Worm (Caenorhabditis elegans) whole organism, L1 larva: ENCODE measurements around the gene F35D2.2.

Experiments used
- C04F5.9 ChIP-seq: sonication (generic microtip); optimal IDR thresholded peaks from 2 replicates; lab custom pipeline; 2016; ENCODE audit warnings: missing genetic modification characterization, missing compliant biosample characterization
- F16B12.6 ChIP-seq: fragments of 150-350 bp; optimal IDR thresholded peaks from 2 replicates; lab custom pipeline; 2014; ENCODE audit warnings: missing biosample characterization, missing genetic modification characterization
- Y116A8C.19 ChIP-seq: sonication (generic microtip); optimal IDR thresholded peaks from 2 replicates; lab custom pipeline; 2016; ENCODE audit warnings: missing compliant biosample characterization, missing genetic modification characterization, borderline replicate concordance
- ama-1 ChIP-seq: fragments of 150-350 bp; optimal IDR thresholded peaks from 2 replicates; lab custom pipeline; 2014
- ceh-8 ChIP-seq: fragments of 200-800 bp; sonication (Bioruptor generic); optimal IDR thresholded peaks from 2 replicates; lab custom pipeline; 2018; ENCODE audit warnings: mild to moderate bottlenecking, missing genetic modification characterization, moderate library complexity, missing compliant biosample characterization
- ceh-90 ChIP-seq: sonication (generic microtip); optimal IDR thresholded peaks from 2 replicates; lab custom pipeline; 2016; ENCODE audit warnings: missing genetic modification characterization, missing compliant biosample characterization
- ces-1 ChIP-seq: fragments of 150-350 bp; optimal IDR thresholded peaks from 2 replicates; lab custom pipeline; 2014; ENCODE audit warnings: missing biosample characterization, missing genetic modification reagents, missing genetic modification characterization
- dpl-1 ChIP-seq, 3 experiments: fragments of 150-350 bp in 2 of 3; sonication (generic microtip) in 1 of 3; optimal IDR thresholded peaks; 2 replicates each; lab custom pipeline; 2014 to 2017; ENCODE audit warnings: missing biosample characterization in 3 of 3, missing genetic modification characterization in 3 of 3, missing genetic modification reagents in 3 of 3
- dsc-1 ChIP-seq: sonication (generic microtip); optimal IDR thresholded peaks from 2 replicates; lab custom pipeline; 2016; ENCODE audit warnings: mild to moderate bottlenecking, missing genetic modification characterization, missing compliant biosample characterization
- efl-1 ChIP-seq, 4 experiments: fragments of 150-350 bp; optimal IDR thresholded peaks in 3 of 4; peaks in 1 of 4; 1 replicate in 1 of 4; 2 replicates in 3 of 4; lab custom pipeline; 2014; ENCODE audit warnings: missing biosample characterization in 2 of 4, missing genetic modification characterization in 2 of 4, missing genetic modification reagents in 2 of 4
- elt-2 ChIP-seq: sonication (generic microtip); optimal IDR thresholded peaks from 2 replicates; lab custom pipeline; 2016; ENCODE audit warnings: missing genetic modification characterization, mild to moderate bottlenecking, inconsistent platforms, missing compliant biosample characterization, missing genetic modification reagents
- elt-3 ChIP-seq, 6 experiments: fragments of 150-350 bp in 1 of 6; sonication (generic microtip); optimal IDR thresholded peaks; 2 replicates each; lab custom pipeline; 2017 to 2018; ENCODE audit warnings: missing biosample characterization in 6 of 6, missing genetic modification characterization in 6 of 6, inconsistent platforms in 1 of 6
- fkh-10 ChIP-seq: sonication (generic microtip); optimal IDR thresholded peaks from 2 replicates; lab custom pipeline; 2017; ENCODE audit warnings: missing biosample characterization, missing genetic modification reagents, missing genetic modification characterization
- fos-1 ChIP-seq: fragments of 150-350 bp; optimal IDR thresholded peaks from 2 replicates; lab custom pipeline; 2014; ENCODE audit warnings: missing biosample characterization, missing genetic modification characterization
- grh-1 ChIP-seq: fragments of 200-800 bp; sonication (Bioruptor generic); IDR thresholded peaks from 2 replicates; pipeline ENCODE4 v1.3.6; 2022; ENCODE audit warnings: missing genetic modification reagents, missing genetic modification characterization, missing compliant biosample characterization
- hlh-17 ChIP-seq: fragments of 200-800 bp; sonication (Bioruptor generic); optimal IDR thresholded peaks from 2 replicates; lab custom pipeline; 2018; ENCODE audit warnings: missing genetic modification characterization, mild to moderate bottlenecking, missing compliant biosample characterization, moderate library complexity, borderline replicate concordance
- hlh-4 ChIP-seq: sonication (generic microtip); optimal IDR thresholded peaks from 2 replicates; lab custom pipeline; 2016; ENCODE audit warnings: mild to moderate bottlenecking, missing genetic modification characterization, missing compliant biosample characterization
- irx-1 ChIP-seq: sonication (generic microtip); optimal IDR thresholded peaks from 2 replicates; lab custom pipeline; 2016; ENCODE audit warnings: missing genetic modification characterization, missing compliant biosample characterization
- isw-1 ChIP-seq: fragments of 200-800 bp; sonication (Bioruptor generic); IDR thresholded peaks from 2 replicates; pipeline ENCODE4 v1.3.6; 2022; ENCODE audit warnings: missing genetic modification characterization, missing compliant biosample characterization
- lin-14 ChIP-seq: fragments of 200-800 bp; sonication (Bioruptor generic); optimal IDR thresholded peaks from 2 replicates; lab custom pipeline; 2018; ENCODE audit warnings: mild to moderate bottlenecking, missing genetic modification characterization, moderate library complexity, missing compliant biosample characterization
- lin-35 ChIP-seq, 2 experiments: fragments of 150-350 bp; optimal IDR thresholded peaks; 2 replicates each; lab custom pipeline; 2014; ENCODE audit warnings: missing biosample characterization in 2 of 2, missing genetic modification characterization in 2 of 2, missing genetic modification reagents in 2 of 2
- mdl-1 ChIP-seq, 2 experiments: fragments of 150-350 bp; optimal IDR thresholded peaks; 2 replicates each; lab custom pipeline; 2014 to 2017; ENCODE audit warnings: missing biosample characterization in 2 of 2, missing genetic modification characterization in 2 of 2, inconsistent platforms in 1 of 2
- nhr-237 ChIP-seq: fragments of 150-350 bp; optimal IDR thresholded peaks from 2 replicates; lab custom pipeline; 2014; ENCODE audit warnings: missing biosample characterization, missing genetic modification characterization
- nhr-76 ChIP-seq: sonication (generic microtip); optimal IDR thresholded peaks from 2 replicates; lab custom pipeline; 2017; ENCODE audit warnings: missing biosample characterization, missing genetic modification characterization
- nhr-85 ChIP-seq: sonication (generic microtip); peaks from one replicate; lab custom pipeline; 2016; ENCODE audit warnings: missing genetic modification characterization, inconsistent platforms, missing compliant biosample characterization
- pag-3 ChIP-seq: sonication (generic microtip); optimal IDR thresholded peaks from 2 replicates; lab custom pipeline; 2017; ENCODE audit warnings: missing genetic modification characterization, mild to moderate bottlenecking, missing compliant biosample characterization, antibody characterized with exemption, borderline replicate concordance; ENCODE audit not compliant: insufficient read depth
- pax-3 ChIP-seq: fragments of 200-800 bp; sonication (Bioruptor generic); optimal IDR thresholded peaks from 2 replicates; lab custom pipeline; 2018; ENCODE audit warnings: mild to moderate bottlenecking, missing genetic modification characterization, moderate library complexity, missing compliant biosample characterization
- rnt-1 ChIP-seq: sonication (generic microtip); optimal IDR thresholded peaks from 2 replicates; lab custom pipeline; 2016; ENCODE audit warnings: mild to moderate bottlenecking, missing genetic modification characterization, moderate library complexity, missing compliant biosample characterization
- snu-23 ChIP-seq: sonication (generic microtip); optimal IDR thresholded peaks from 2 replicates; lab custom pipeline; 2016; ENCODE audit warnings: missing genetic modification characterization, missing compliant biosample characterization
- sptf-1 ChIP-seq: fragments of 150-350 bp; optimal IDR thresholded peaks from 2 replicates; lab custom pipeline; 2014; ENCODE audit warnings: missing biosample characterization, missing genetic modification characterization
- swsn-7 ChIP-seq: sonication (generic microtip); optimal IDR thresholded peaks from 2 replicates; lab custom pipeline; 2016; ENCODE audit warnings: missing genetic modification characterization, missing compliant biosample characterization
- tbx-2 ChIP-seq: sonication (generic microtip); optimal IDR thresholded peaks from 2 replicates; lab custom pipeline; 2016; ENCODE audit warnings: missing genetic modification characterization, missing compliant biosample characterization
- unc-130 ChIP-seq: fragments of 150-350 bp; optimal IDR thresholded peaks from 2 replicates; lab custom pipeline; 2017; ENCODE audit warnings: missing biosample characterization, missing genetic modification characterization, inconsistent platforms
- unc-62 ChIP-seq: fragments of 150-350 bp; optimal IDR thresholded peaks from 2 replicates; lab custom pipeline; 2014; ENCODE audit warnings: missing biosample characterization, missing genetic modification reagents, missing genetic modification characterization
- xbp-1 ChIP-seq: sonication (generic microtip); optimal IDR thresholded peaks from 2 replicates; lab custom pipeline; 2016; ENCODE audit warnings: missing genetic modification characterization, missing compliant biosample characterization
- zip-4 ChIP-seq: fragments of 200-800 bp; sonication (Bioruptor generic); optimal IDR thresholded peaks from 2 replicates; lab custom pipeline; 2018; ENCODE audit warnings: mild to moderate bottlenecking, missing genetic modification characterization, moderate library complexity, missing compliant biosample characterization
- ztf-11 ChIP-seq, 2 experiments: sonication (generic microtip); optimal IDR thresholded peaks; 2 replicates each; lab custom pipeline; 2016 to 2017; ENCODE audit warnings: missing genetic modification characterization in 2 of 2, missing biosample characterization in 1 of 2, missing compliant biosample characterization in 1 of 2
- ztf-4 ChIP-seq: fragments of 150-350 bp; optimal IDR thresholded peaks from 2 replicates; lab custom pipeline; 2014; ENCODE audit warnings: missing biosample characterization, missing genetic modification characterization

Gene F35D2.2

ce11 chrII:7594262-7594661 lies 20.0 kb downstream of the F35D2.2 start:
- TF ChIP-seq hlh-4 (tag; lab: Kevin White, UChicago), result no peak
- peak; percentile 94 for TF ChIP-seq fkh-10 (GFP tag; lab: Kevin White, UChicago)
- peak; percentile 35 for TF ChIP-seq ces-1 (GFP tag; lab: Kevin White, UChicago)
- peak; percentile 65 for TF ChIP-seq lin-14 (GFP tag; lab: Kevin White, UChicago)
- no peak for TF ChIP-seq fos-1 (tag; lab: Kevin White, UChicago)

- TF ChIP-seq unc-62 (GFP tag; lab: Kevin White, UChicago), result no peak
- no peak for TF ChIP-seq elt-3 (tag; optimal IDR thresholded peaks at IDR 0.05; lab: Kevin White, UChicago)
- TF ChIP-seq swsn-7, result no peak
- no peak for TF ChIP-seq Y116A8C.19 (tag; lab: Kevin White, UChicago)
- no peak for TF ChIP-seq pag-3 (tag; lab: Kevin White, UChicago)
- no peak for TF ChIP-seq xbp-1 (tag; lab: Kevin White, UChicago)
- no peak for TF ChIP-seq ztf-4
- TF ChIP-seq nhr-85 (tag; lab: Kevin White, UChicago), result no peak
- TF ChIP-seq C04F5.9 (tag; lab: Kevin White, UChicago), result no peak
- TF ChIP-seq ama-1, result no peak
- TF ChIP-seq dpl-1 (GFP tag; optimal IDR thresholded peaks at IDR 0.05; lab: Kevin White, UChicago), result no peak
- TF ChIP-seq nhr-237 (tag; lab: Kevin White, UChicago), result no peak
- no peak for TF ChIP-seq rnt-1 (tag; lab: Kevin White, UChicago)
- no peak for TF ChIP-seq mdl-1 (tag; optimal IDR thresholded peaks at IDR 0.05; lab: Kevin White, UChicago)
- TF ChIP-seq ceh-90 (tag; lab: Kevin White, UChicago), result no peak
Measured at ce11 chrII:7594812-7595211, 20.6 kb downstream of the F35D2.2 start, which contains the start of gene syd-1. syd-1 (minus strand) TSS chrII:7594912.

ce11 chrII:7598702-7599314 lies 24.6 kb downstream of the F35D2.2 start, which contains the start of gene pgam-5:
pgam-5 (minus strand) TSS chrII:7598752.
- TF ChIP-seq irx-1 (tag; lab: Kevin White, UChicago) (no peak), nhr-85 (tag; lab: Kevin White, UChicago) (no peak), sptf-1 (tag; lab: Kevin White, UChicago) (no peak), zip-4 (no peak), F16B12.6 (peak; percentile 87), ceh-8 (GFP tag; lab: Kevin White, UChicago) (no peak), lin-35 (GFP tag; optimal IDR thresholded peaks at IDR 0.05; lab: Kevin White, UChicago) (peak; percentile 11 to 55), snu-23 (peak; percentile 28), ztf-11 (tag; optimal IDR thresholded peaks at IDR 0.05; lab: Kevin White, UChicago) (no peak), hlh-17 (GFP tag; lab: Kevin White, UChicago) (no peak), unc-130 (no peak), efl-1 (optimal IDR thresholded peaks at IDR 0.05; lab: Kevin White, UChicago) (peak in 1 of 2 experiments; percentile 7), efl-1 (GFP tag; optimal IDR thresholded peaks at IDR 0.05 in 1 of 2; lab: Kevin White, UChicago) (peak; percentile 47 to 95), elt-2 (no peak), nhr-76 (tag; lab: Kevin White, UChicago) (no peak), ceh-90 (tag; lab: Kevin White, UChicago) (no peak), grh-1 (GFP tag; lab: Robert Waterston, UW) (no peak), dsc-1 (tag; lab: Kevin White, UChicago) (no peak), isw-1 (GFP tag; lab: Robert Waterston, UW) (no peak), dpl-1 (GFP tag; optimal IDR thresholded peaks at IDR 0.05; lab: Kevin White, UChicago) (peak in 2 of 3 experiments; percentile 52 to 59), tbx-2 (no peak), ces-1 (GFP tag; lab: Kevin White, UChicago) (no peak), hlh-4 (tag; lab: Kevin White, UChicago) (no peak), pax-3 (tag; lab: Kevin White, UChicago) (no peak)
